Worm (Caenorhabditis elegans) whole organism, L1 larva: ENCODE measurements around the gene bus-8B.

ENCODE experiments used
- C16A3.4 ChIP-seq: fragments of 150-350 bp; optimal IDR thresholded peaks from 2 replicates; lab custom pipeline; 2014; ENCODE audit warnings: missing biosample characterization, missing genetic modification characterization
- ets-5 ChIP-seq: fragments of 200-800 bp; sonication (Bioruptor generic); IDR thresholded peaks from 2 replicates; pipeline ENCODE4 v1.3.6; 2022; ENCODE audit warnings: missing genetic modification characterization, missing compliant biosample characterization
- hpl-2 ChIP-seq: fragments of 150-350 bp; optimal IDR thresholded peaks from 2 replicates; lab custom pipeline; 2014; ENCODE audit warnings: missing biosample characterization, missing genetic modification reagents, missing genetic modification characterization
- lin-13 ChIP-seq: fragments of 150-350 bp; optimal IDR thresholded peaks from 2 replicates; lab custom pipeline; 2014; ENCODE audit warnings: missing biosample characterization, missing genetic modification reagents, missing genetic modification characterization
- lin-15B ChIP-seq: fragments of 150-350 bp; sonication (generic microtip); optimal IDR thresholded peaks from 3 replicates; lab custom pipeline; 2014; ENCODE audit warnings: missing biosample characterization, missing genetic modification characterization
- lin-35 ChIP-seq, 2 experiments: fragments of 150-350 bp; optimal IDR thresholded peaks; 2 replicates each; lab custom pipeline; 2014; ENCODE audit warnings: missing biosample characterization in 2 of 2, missing genetic modification characterization in 2 of 2, missing genetic modification reagents in 2 of 2
- lin-39 ChIP-seq: fragments of 150-350 bp; optimal IDR thresholded peaks from 2 replicates; lab custom pipeline; 2014; ENCODE audit warnings: missing biosample characterization, missing genetic modification reagents, missing genetic modification characterization
- mef-2 ChIP-seq: fragments of 150-350 bp; optimal IDR thresholded peaks from 2 replicates; lab custom pipeline; 2014; ENCODE audit warnings: missing biosample characterization, missing genetic modification characterization
- nhr-237 ChIP-seq: fragments of 150-350 bp; optimal IDR thresholded peaks from 2 replicates; lab custom pipeline; 2014; ENCODE audit warnings: missing biosample characterization, missing genetic modification characterization
- nhr-28 ChIP-seq: fragments of 150-350 bp; optimal IDR thresholded peaks from 2 replicates; lab custom pipeline; 2014; ENCODE audit warnings: missing biosample characterization, missing genetic modification characterization
- skn-1 ChIP-seq: fragments of 150-350 bp; optimal IDR thresholded peaks from 2 replicates; lab custom pipeline; 2014; ENCODE audit warnings: missing biosample characterization, missing genetic modification characterization
- snpc-4 ChIP-seq: fragments of 150-350 bp; optimal IDR thresholded peaks from 2 replicates; lab custom pipeline; 2014; ENCODE audit warnings: missing biosample characterization, missing genetic modification characterization
- unc-30 ChIP-seq: sonication (generic microtip); optimal IDR thresholded peaks from 2 replicates; lab custom pipeline; 2017; ENCODE audit warnings: missing biosample characterization, missing genetic modification characterization

DNA sequence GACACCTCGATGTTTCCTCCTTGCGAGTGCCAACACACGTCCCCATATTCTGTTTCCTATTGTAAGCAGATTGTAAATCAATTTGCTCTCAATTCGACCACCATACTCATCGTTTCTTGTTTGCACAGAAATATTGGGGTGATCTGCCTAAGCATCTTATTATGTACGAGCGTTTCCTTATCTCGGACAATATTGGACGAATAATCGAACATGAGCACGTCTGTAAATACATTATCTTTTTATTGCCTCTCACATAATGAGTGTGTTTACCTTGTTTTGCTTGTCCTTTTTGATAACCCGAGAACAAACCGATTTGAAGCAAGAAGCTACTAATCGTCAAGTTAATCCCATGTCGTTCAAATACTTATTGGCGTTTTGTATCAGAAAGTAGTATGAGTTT is 38.0 kb upstream of the bus-8B start:
- no peak for TF ChIP-seq skn-1
- no peak for TF ChIP-seq lin-13 (GFP tag; lab: Kevin White, UChicago)
- TF ChIP-seq C16A3.4, result no peak
- TF ChIP-seq snpc-4 (tag; lab: Kevin White, UChicago), result no peak
- no peak for TF ChIP-seq nhr-28
- no peak for TF ChIP-seq lin-39 (tag; lab: Kevin White, UChicago)
- no peak for TF ChIP-seq lin-35 (GFP tag; optimal IDR thresholded peaks at IDR 0.05; lab: Kevin White, UChicago)
- TF ChIP-seq unc-30 (tag; lab: Kevin White, UChicago), result no peak
- no peak for TF ChIP-seq nhr-237 (tag; lab: Kevin White, UChicago)
- TF ChIP-seq hpl-2 (GFP tag; lab: Kevin White, UChicago), result no peak
- TF ChIP-seq ets-5 (GFP tag; lab: Robert Waterston, UW), result no peak
- TF ChIP-seq lin-15B (tag; lab: Kevin White, UChicago), result no peak
- no peak for TF ChIP-seq mef-2 (tag; lab: Kevin White, UChicago)
